Worm (Caenorhabditis elegans) whole organism, late embryonic: ENCODE results near the gene R08E3.3.

Experiments used
- F13H6.1 ChIP-seq: sonication (generic microtip); optimal IDR thresholded peaks from 2 replicates; lab custom pipeline; 2016; ENCODE audit warnings: missing genetic modification characterization, missing compliant biosample characterization
- K09A11.1 ChIP-seq: sonication (generic microtip); optimal IDR thresholded peaks from 2 replicates; lab custom pipeline; 2017; ENCODE audit warnings: antibody characterized with exemption, mild to moderate bottlenecking, missing genetic modification characterization, missing compliant biosample characterization; ENCODE audit not compliant: insufficient read depth
- ama-1 ChIP-seq: fragments of 150-350 bp; optimal IDR thresholded peaks from 2 replicates; lab custom pipeline; 2014
- ceh-14 ChIP-seq: sonication (generic microtip); optimal IDR thresholded peaks from 2 replicates; lab custom pipeline; 2016; ENCODE audit warnings: missing genotype, missing genetic modification characterization, missing compliant biosample characterization
- ceh-24 ChIP-seq: sonication (generic microtip); optimal IDR thresholded peaks from 2 replicates; lab custom pipeline; 2016; ENCODE audit warnings: mild to moderate bottlenecking, missing genetic modification characterization, missing compliant biosample characterization
- che-1 ChIP-seq: sonication (generic microtip); optimal IDR thresholded peaks from 2 replicates; lab custom pipeline; 2016; ENCODE audit warnings: mild to moderate bottlenecking, missing genetic modification characterization, missing compliant biosample characterization
- dve-1 ChIP-seq: sonication (generic microtip); optimal IDR thresholded peaks from 2 replicates; lab custom pipeline; 2017; ENCODE audit warnings: antibody characterized with exemption, mild to moderate bottlenecking, missing genetic modification characterization, missing compliant biosample characterization
- elt-2 ChIP-seq: sonication (generic microtip); optimal IDR thresholded peaks from 2 replicates; lab custom pipeline; 2016; ENCODE audit warnings: missing genetic modification reagents, missing genetic modification characterization, missing compliant biosample characterization
- elt-4 ChIP-seq: sonication (generic microtip); optimal IDR thresholded peaks from 2 replicates; lab custom pipeline; 2016; ENCODE audit warnings: missing genetic modification characterization, missing compliant biosample characterization
- ets-4 ChIP-seq: sonication (generic microtip); optimal IDR thresholded peaks from 2 replicates; lab custom pipeline; 2016; ENCODE audit warnings: missing genetic modification characterization, missing compliant biosample characterization
- fkh-10 ChIP-seq: fragments of 150-350 bp; optimal IDR thresholded peaks from 2 replicates; lab custom pipeline; 2014; ENCODE audit warnings: missing biosample characterization, missing genetic modification reagents, missing genetic modification characterization
- fkh-6 ChIP-seq: sonication (generic microtip); optimal IDR thresholded peaks from 2 replicates; lab custom pipeline; 2016; ENCODE audit warnings: missing genetic modification characterization, missing compliant biosample characterization
- gmeb-2 ChIP-seq: sonication (generic microtip); optimal IDR thresholded peaks from 2 replicates; lab custom pipeline; 2016; ENCODE audit warnings: missing genetic modification characterization, inconsistent platforms, missing compliant biosample characterization
- hlh-13 ChIP-seq: fragments of 200-800 bp; sonication (Bioruptor generic); optimal IDR thresholded peaks from 2 replicates; lab custom pipeline; 2018; ENCODE audit warnings: mild to moderate bottlenecking, missing genetic modification characterization, missing compliant biosample characterization
- hlh-30 ChIP-seq: sonication (generic microtip); optimal IDR thresholded peaks from 2 replicates; lab custom pipeline; 2017; ENCODE audit warnings: antibody characterized with exemption, missing genetic modification characterization, missing compliant biosample characterization; ENCODE audit not compliant: insufficient read depth
- hlh-8 ChIP-seq: sonication (generic microtip); optimal IDR thresholded peaks from 2 replicates; lab custom pipeline; 2016; ENCODE audit warnings: missing genotype, missing genetic modification characterization, missing compliant biosample characterization
- nhr-11 ChIP-seq: fragments of 150-350 bp; optimal IDR thresholded peaks from 2 replicates; lab custom pipeline; 2014; ENCODE audit warnings: missing biosample characterization, missing genetic modification characterization
- nhr-232 ChIP-seq: sonication (generic microtip); optimal IDR thresholded peaks from 2 replicates; lab custom pipeline; 2016; ENCODE audit warnings: missing genetic modification characterization, missing compliant biosample characterization
- odd-2 ChIP-seq: sonication (generic microtip); optimal IDR thresholded peaks from 2 replicates; lab custom pipeline; 2017; ENCODE audit warnings: antibody characterized with exemption, mild to moderate bottlenecking, missing genetic modification characterization, missing compliant biosample characterization
- pag-3 ChIP-seq: sonication (generic microtip); optimal IDR thresholded peaks from 2 replicates; lab custom pipeline; 2016; ENCODE audit warnings: missing compliant biosample characterization, missing genetic modification characterization, borderline replicate concordance
- pat-9 ChIP-seq: fragments of 200-800 bp; sonication (Bioruptor generic); optimal IDR thresholded peaks from 2 replicates; lab custom pipeline; 2018; ENCODE audit warnings: mild to moderate bottlenecking, missing genetic modification characterization, moderate library complexity, missing compliant biosample characterization
- pha-2 ChIP-seq: sonication (generic microtip); optimal IDR thresholded peaks from 2 replicates; lab custom pipeline; 2017; ENCODE audit warnings: mild to moderate bottlenecking, missing genetic modification characterization, missing compliant biosample characterization
- pqm-1 ChIP-seq: sonication (generic microtip); optimal IDR thresholded peaks from 2 replicates; lab custom pipeline; 2016; ENCODE audit warnings: missing genetic modification characterization, missing compliant biosample characterization
- ref-2 ChIP-seq: sonication (generic microtip); optimal IDR thresholded peaks from 2 replicates; lab custom pipeline; 2016; ENCODE audit warnings: missing genetic modification characterization, missing compliant biosample characterization
- sox-2 ChIP-seq: fragments of 200-800 bp; sonication (Bioruptor generic); IDR thresholded peaks from 2 replicates; pipeline ENCODE4 v1.3.6; 2022; ENCODE audit warnings: missing genetic modification reagents, missing genetic modification characterization, missing compliant biosample characterization
- tbx-2 ChIP-seq: sonication (generic microtip); optimal IDR thresholded peaks from 2 replicates; lab custom pipeline; 2016; ENCODE audit warnings: missing genetic modification characterization, missing compliant biosample characterization
- tbx-7 ChIP-seq: sonication (generic microtip); optimal IDR thresholded peaks from 2 replicates; lab custom pipeline; 2016; ENCODE audit warnings: missing genotype, missing genetic modification characterization, missing compliant biosample characterization
- ttx-3 ChIP-seq: sonication (generic microtip); optimal IDR thresholded peaks from 2 replicates; lab custom pipeline; 2016; ENCODE audit warnings: missing genetic modification reagents, missing genetic modification characterization, missing compliant biosample characterization
- unc-3 ChIP-seq, 2 experiments: fragments of 200-800 bp in 1 of 2; sonication (Bioruptor generic) in 1 of 2; sonication (generic microtip) in 1 of 2; conservative IDR thresholded peaks in 1 of 2; optimal IDR thresholded peaks in 1 of 2; 2 replicates each; pipeline versions ENCODE4 v1.3.6 to Lab custom; 2016 to 2022; ENCODE audit warnings: missing compliant biosample characterization in 2 of 2, missing genetic modification characterization in 2 of 2, missing genetic modification reagents in 1 of 2
- unc-42 ChIP-seq: sonication (generic microtip); optimal IDR thresholded peaks from 2 replicates; lab custom pipeline; 2016; ENCODE audit warnings: missing genotype, missing genetic modification characterization, missing compliant biosample characterization
- unc-55 ChIP-seq: sonication (generic microtip); optimal IDR thresholded peaks from 2 replicates; lab custom pipeline; 2017; ENCODE audit warnings: missing biosample characterization, missing genetic modification reagents, missing genetic modification characterization
- ztf-16 ChIP-seq: sonication (generic microtip); optimal IDR thresholded peaks from 2 replicates; lab custom pipeline; 2017; ENCODE audit warnings: missing genetic modification characterization, missing compliant biosample characterization

R08E3.3 gene

ce11 chrX:4788958-4789357 is 29.4 kb upstream of the R08E3.3 start (continued):
- TF ChIP-seq unc-3 (GFP tag; conservative IDR thresholded peaks at IDR 0.05; lab: Robert Waterston, UW) (peak; percentile 47; the same call in 1 of the 2 replicates), unc-3 (tag; optimal IDR thresholded peaks at IDR 0.05; lab: Kevin White, UChicago) (no peak), ets-4 (tag; lab: Kevin White, UChicago) (no peak), ceh-24 (tag; lab: Kevin White, UChicago) (no peak), nhr-11 (tag; lab: Kevin White, UChicago) (no peak), pat-9 (peak; percentile 18), ttx-3 (tag; lab: Kevin White, UChicago) (no peak), pag-3 (no peak), dve-1 (tag; lab: Kevin White, UChicago) (peak; percentile 52), tbx-7 (tag; lab: Kevin White, UChicago) (no peak), ref-2 (tag; lab: Kevin White, UChicago) (no peak), tbx-2 (peak; percentile 54), fkh-10 (GFP tag; lab: Kevin White, UChicago) (no peak)

ce11 chrX:4790614-4791013 is 27.8 kb upstream of the R08E3.3 start:
- TF ChIP-seq nhr-11 (tag; lab: Kevin White, UChicago), result no peak
- TF ChIP-seq, all 69 proteins: peak for 0

ce11 chrX:4792979-4793378 is 25.4 kb upstream of the R08E3.3 start, which contains the start of gene F43C9.1:
TSS of gene F43C9.1 (plus strand) at chrX:4793279.
- no peak for TF ChIP-seq gmeb-2 (tag; lab: Kevin White, UChicago)
- no peak for TF ChIP-seq hlh-13 (GFP tag; lab: Kevin White, UChicago)
- no peak for TF ChIP-seq hlh-8 (tag; lab: Kevin White, UChicago)
- TF ChIP-seq fkh-6, result no peak
- no peak for TF ChIP-seq ref-2 (tag; lab: Kevin White, UChicago)
- no peak for TF ChIP-seq ceh-24 (tag; lab: Kevin White, UChicago)
- TF ChIP-seq ztf-16 (tag; lab: Kevin White, UChicago), result no peak
- no peak for TF ChIP-seq che-1
- TF ChIP-seq elt-4 (tag; lab: Kevin White, UChicago), result no peak
- no peak for TF ChIP-seq sox-2 (GFP tag; lab: Robert Waterston, UW)
- TF ChIP-seq K09A11.1 (tag; lab: Kevin White, UChicago), result no peak
- TF ChIP-seq pat-9, result no peak
- TF ChIP-seq odd-2 (tag; lab: Kevin White, UChicago), result no peak

ce11 chrX:4794062-4794461 is 24.3 kb upstream of the R08E3.3 start:
- TF ChIP-seq hlh-30 (tag; lab: Kevin White, UChicago) (no peak), ets-4 (tag; lab: Kevin White, UChicago) (no peak), F13H6.1 (tag; lab: Kevin White, UChicago) (no peak), pqm-1 (peak; percentile 19), elt-2 (tag; lab: Kevin White, UChicago) (peak; percentile 75), pha-2 (tag; lab: Kevin White, UChicago) (no peak), ttx-3 (tag; lab: Kevin White, UChicago) (no peak), ama-1 (no peak)

ce11 chrX:4795329-4795728 is 23.1 kb upstream of the R08E3.3 start:
- TF ChIP-seq hlh-30 (tag; lab: Kevin White, UChicago) (peak; percentile 26), ceh-14 (tag; lab: Kevin White, UChicago) (no peak)

- TF ChIP-seq unc-55 (GFP tag; lab: Kevin White, UChicago) (peak; percentile 28), unc-42 (tag; lab: Kevin White, UChicago) (no peak), nhr-232 (tag; lab: Kevin White, UChicago) (no peak), ztf-16 (tag; lab: Kevin White, UChicago) (peak; percentile 33), ref-2 (tag; lab: Kevin White, UChicago) (peak; percentile 11)
Observed at ce11 chrX:4800078-4800621, 18.2 kb upstream of the R08E3.3 start, which contains the start of gene mig-13. TSS of gene mig-13 (minus strand) at chrX:4800128.
